Worm (Caenorhabditis elegans): Measurements from ENCODE around the gene arx-3.

Gene arx-3

ce11 chrIII:12058429-12058828 lies at the start of gene arx-3:
Gene arx-3 (minus strand): TSS chrIII:12058458.
- TF ChIP-seq unc-42 (tag; optimal IDR thresholded peaks at IDR 0.05) (peak; percentile 92), pros-1 (tag; optimal IDR thresholded peaks at IDR 0.05) (no peak), nhr-232 (tag; optimal IDR thresholded peaks at IDR 0.05) (no peak), ceh-48 (tag; optimal IDR thresholded peaks at IDR 0.05) (peak; percentile 63), nfya-1 (tag; optimal IDR thresholded peaks at IDR 0.05) (peak; percentile 35)

- no peak for TF ChIP-seq unc-42 (tag; optimal IDR thresholded peaks at IDR 0.05)
- no peak for TF ChIP-seq sdc-2 (tag; optimal IDR thresholded peaks at IDR 0.05)
- no peak for TF ChIP-seq nfya-1 (tag; optimal IDR thresholded peaks at IDR 0.05)
- TF ChIP-seq unc-3 (GFP tag; conservative IDR thresholded peaks at IDR 0.05), result no peak
- TF ChIP-seq unc-3 (tag; optimal IDR thresholded peaks at IDR 0.05), result no peak
- TF ChIP-seq hlh-13 (GFP tag; optimal IDR thresholded peaks at IDR 0.05), result no peak
- TF ChIP-seq tbx-7 (tag; optimal IDR thresholded peaks at IDR 0.05), result no peak
- no peak for TF ChIP-seq fax-1 (tag; optimal IDR thresholded peaks at IDR 0.05)
- TF ChIP-seq pros-1 (tag; optimal IDR thresholded peaks at IDR 0.05), result no peak
- no peak for TF ChIP-seq unc-55 (GFP tag; optimal IDR thresholded peaks at IDR 0.05)
- no peak for TF ChIP-seq pat-9 (tag; optimal IDR thresholded peaks at IDR 0.05)
- TF ChIP-seq npax-4 (tag; optimal IDR thresholded peaks at IDR 0.05), result no peak
- TF ChIP-seq ztf-16 (tag; optimal IDR thresholded peaks at IDR 0.05), result no peak
- TF ChIP-seq ceh-22 (tag; optimal IDR thresholded peaks at IDR 0.05), result no peak
- TF ChIP-seq ceh-34 (tag; optimal IDR thresholded peaks at IDR 0.05), result no peak
- TF ChIP-seq ceh-14 (tag; optimal IDR thresholded peaks at IDR 0.05), result no peak
- no peak for TF ChIP-seq ceh-48 (tag; optimal IDR thresholded peaks at IDR 0.05)
- TF ChIP-seq rnt-1 (tag; optimal IDR thresholded peaks at IDR 0.05), result no peak
- no peak for TF ChIP-seq ceh-19 (GFP tag; optimal IDR thresholded peaks at IDR 0.05)
Observed at ce11 chrIII:12107441-12107840, 49.2 kb upstream of the arx-3 start, which contains the start of the genes cest-12 and lonp-2. Gene cest-12 (minus strand): TSS chrIII:12107541. Gene lonp-2 (plus strand): TSS chrIII:12107774.

- TF ChIP-seq elt-2 (tag; optimal IDR thresholded peaks at IDR 0.05) (peak; percentile 1), pqm-1 (tag; optimal IDR thresholded peaks at IDR 0.05) (no peak)
Observed at ce11 chrIII:12094158-12094856, 36.0 kb upstream of the arx-3 start.

DNA sequence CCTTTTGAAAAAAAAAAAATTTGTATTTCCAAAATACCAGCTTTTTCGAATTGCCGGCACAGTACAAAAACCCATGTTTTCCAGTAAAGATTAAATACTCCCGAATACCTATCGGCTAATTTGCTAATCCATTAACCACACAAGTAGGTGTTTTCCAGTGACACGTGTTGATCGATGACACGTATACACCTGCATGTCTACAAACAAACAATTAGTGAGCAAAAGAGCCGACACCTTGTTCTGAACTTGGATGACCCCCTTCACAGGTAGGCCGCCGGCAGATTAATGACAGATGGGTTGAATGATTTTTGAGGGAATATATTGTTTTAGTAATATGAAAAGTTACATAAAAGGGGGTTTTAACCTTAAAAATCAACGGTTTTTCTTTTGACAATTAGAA lies 34.3 kb upstream of the arx-3 start:
- no peak for TF ChIP-seq gmeb-2 (tag; optimal IDR thresholded peaks at IDR 0.05)
- TF ChIP-seq hlh-8 (tag; optimal IDR thresholded peaks at IDR 0.05), result no peak
- no peak for TF ChIP-seq dmd-4 (tag; optimal IDR thresholded peaks at IDR 0.05; ENCODE audit: borderline replicate concordance)
- no peak for TF ChIP-seq sox-4 (tag; optimal IDR thresholded peaks at IDR 0.05)
- no peak for TF ChIP-seq mec-3 (tag; optimal IDR thresholded peaks at IDR 0.05; ENCODE audit: borderline replicate concordance)
- no peak for TF ChIP-seq fax-1 (tag; optimal IDR thresholded peaks at IDR 0.05)
- TF ChIP-seq ceh-2 (tag; optimal IDR thresholded peaks at IDR 0.05), result no peak
- TF ChIP-seq hlh-15 (tag; optimal IDR thresholded peaks at IDR 0.05), result no peak
- no peak for TF ChIP-seq sdc-2 (tag; optimal IDR thresholded peaks at IDR 0.05)
- no peak for TF ChIP-seq ama-1 (optimal IDR thresholded peaks at IDR 0.05)
- TF ChIP-seq unc-42 (tag; optimal IDR thresholded peaks at IDR 0.05), result no peak
- no peak for TF ChIP-seq lim-6 (tag; optimal IDR thresholded peaks at IDR 0.05)
- no peak for TF ChIP-seq elt-2 (tag; optimal IDR thresholded peaks at IDR 0.05)
- no peak for TF ChIP-seq K09A11.1 (tag; optimal IDR thresholded peaks at IDR 0.05; ENCODE audit: insufficient read depth)

ce11 chrIII:12087564-12087963 lies 29.3 kb upstream of the arx-3 start:
- no peak for TF ChIP-seq mec-3 (tag; optimal IDR thresholded peaks at IDR 0.05; ENCODE audit: borderline replicate concordance)
- TF ChIP-seq ceh-24 (tag; optimal IDR thresholded peaks at IDR 0.05), result no peak
- no peak for TF ChIP-seq ama-1 (optimal IDR thresholded peaks at IDR 0.05)
- TF ChIP-seq npax-4 (tag; optimal IDR thresholded peaks at IDR 0.05), result no peak
- TF ChIP-seq elt-2 (tag; optimal IDR thresholded peaks at IDR 0.05), result peak; percentile 61

Measured in whole organism, late embryonic.